Worm (Caenorhabditis elegans) whole organism, L2 larva: ENCODE data around the gene lurp-3.
A peak's percentile ranks its signal among the peaks of the same experiment; 100 is the strongest.

ENCODE experiments used
- C34F6.9 ChIP-seq: fragments of 150-350 bp; optimal IDR thresholded peaks from 2 replicates; lab custom pipeline; 2014; ENCODE audit warnings: missing biosample characterization, missing genetic modification characterization
- Y55F3AM.14 ChIP-seq: fragments of 200-800 bp; sonication (Bioruptor generic); optimal IDR thresholded peaks from 2 replicates; lab custom pipeline; 2018; ENCODE audit warnings: mild to moderate bottlenecking, missing genetic modification characterization, missing compliant biosample characterization
- ZK546.5 ChIP-seq: sonication (generic microtip); optimal IDR thresholded peaks from 2 replicates; lab custom pipeline; 2017; ENCODE audit warnings: missing biosample characterization, missing genetic modification characterization
- alr-1 ChIP-seq: fragments of 150-350 bp; optimal IDR thresholded peaks from 2 replicates; lab custom pipeline; 2014; ENCODE audit warnings: missing biosample characterization, missing genetic modification characterization
- aly-2 ChIP-seq: fragments of 150-350 bp; optimal IDR thresholded peaks from 2 replicates; lab custom pipeline; 2014; ENCODE audit warnings: missing biosample characterization, missing genetic modification characterization
- ama-1 ChIP-seq: fragments of 150-350 bp; optimal IDR thresholded peaks from 2 replicates; lab custom pipeline; 2018; ENCODE audit warnings: inconsistent platforms
- blmp-1 ChIP-seq: sonication (generic microtip); optimal IDR thresholded peaks from 2 replicates; lab custom pipeline; 2017; ENCODE audit warnings: missing genetic modification characterization, mild to moderate bottlenecking, missing compliant biosample characterization, antibody characterized with exemption, moderate library complexity; ENCODE audit not compliant: insufficient read depth
- ceh-16 ChIP-seq: fragments of 150-350 bp; optimal IDR thresholded peaks from 2 replicates; lab custom pipeline; 2014; ENCODE audit warnings: missing biosample characterization, missing genetic modification characterization
- dmd-4 ChIP-seq: sonication (generic microtip); optimal IDR thresholded peaks from 2 replicates; lab custom pipeline; 2017; ENCODE audit warnings: missing biosample characterization, missing genetic modification characterization
- egl-27 ChIP-seq: sonication (generic microtip); optimal IDR thresholded peaks from 3 replicates; lab custom pipeline; 2017; ENCODE audit warnings: missing biosample characterization, missing genetic modification reagents, missing genetic modification characterization
- elt-1 ChIP-seq: fragments of 150-350 bp; optimal IDR thresholded peaks from 2 replicates; lab custom pipeline; 2014; ENCODE audit warnings: missing biosample characterization, missing genetic modification characterization
- elt-3 ChIP-seq: sonication (generic microtip); optimal IDR thresholded peaks from 2 replicates; lab custom pipeline; 2017; ENCODE audit warnings: missing biosample characterization, missing genetic modification characterization
- fos-1 ChIP-seq: fragments of 150-350 bp; optimal IDR thresholded peaks from 2 replicates; lab custom pipeline; 2014; ENCODE audit warnings: missing biosample characterization, missing genetic modification characterization
- gmeb-1 ChIP-seq: fragments of 150-350 bp; optimal IDR thresholded peaks from 2 replicates; lab custom pipeline; 2014; ENCODE audit warnings: missing biosample characterization, missing genetic modification characterization
- lin-11 ChIP-seq: fragments of 150-350 bp; sonication (generic microtip); optimal IDR thresholded peaks from 2 replicates; lab custom pipeline; 2014; ENCODE audit warnings: missing biosample characterization, missing genetic modification characterization, inconsistent platforms, mixed read lengths
- lin-39 ChIP-seq: fragments of 150-350 bp; optimal IDR thresholded peaks from 2 replicates; lab custom pipeline; 2014; ENCODE audit warnings: missing biosample characterization, missing genetic modification reagents, missing genetic modification characterization
- lsy-2 ChIP-seq, 2 experiments: fragments of 150-350 bp in 1 of 2; sonication (generic microtip) in 1 of 2; optimal IDR thresholded peaks; 2 replicates each; lab custom pipeline; 2014 to 2017; ENCODE audit warnings: missing biosample characterization in 2 of 2, missing genetic modification characterization in 2 of 2
- mab-5 ChIP-seq: fragments of 150-350 bp; optimal IDR thresholded peaks from 2 replicates; lab custom pipeline; 2014; ENCODE audit warnings: missing biosample characterization, missing genetic modification characterization
- mbf-1 ChIP-seq: sonication (generic microtip); optimal IDR thresholded peaks from 2 replicates; lab custom pipeline; 2017; ENCODE audit warnings: missing biosample characterization, missing genetic modification characterization
- mdl-1 ChIP-seq, 2 experiments: fragments of 150-350 bp in 1 of 2; sonication (generic microtip) in 1 of 2; optimal IDR thresholded peaks; 2 replicates each; lab custom pipeline; 2017; ENCODE audit warnings: missing biosample characterization in 2 of 2, missing genetic modification characterization in 2 of 2
- nhr-10 ChIP-seq: sonication (generic microtip); optimal IDR thresholded peaks from 2 replicates; lab custom pipeline; 2017; ENCODE audit warnings: missing biosample characterization, missing genetic modification characterization
- nhr-12 ChIP-seq: fragments of 150-350 bp; optimal IDR thresholded peaks from 2 replicates; lab custom pipeline; 2014; ENCODE audit warnings: missing biosample characterization, missing genetic modification characterization
- nhr-129 ChIP-seq: fragments of 150-350 bp; optimal IDR thresholded peaks from 2 replicates; lab custom pipeline; 2014; ENCODE audit warnings: missing biosample characterization, missing genetic modification characterization
- nhr-21 ChIP-seq: fragments of 150-350 bp; optimal IDR thresholded peaks from 2 replicates; lab custom pipeline; 2014; ENCODE audit warnings: missing biosample characterization, missing genetic modification characterization
- nhr-23 ChIP-seq: fragments of 150-350 bp; optimal IDR thresholded peaks from 2 replicates; lab custom pipeline; 2014; ENCODE audit warnings: missing biosample characterization, missing genetic modification reagents, missing genetic modification characterization
- nhr-25 ChIP-seq: fragments of 150-350 bp; sonication (generic microtip); optimal IDR thresholded peaks from 3 replicates; lab custom pipeline; 2014; ENCODE audit warnings: missing biosample characterization, missing genetic modification characterization
- nhr-6 ChIP-seq: fragments of 150-350 bp; optimal IDR thresholded peaks from 2 replicates; lab custom pipeline; 2014; ENCODE audit warnings: missing biosample characterization, missing genetic modification characterization
- nhr-77 ChIP-seq: fragments of 150-350 bp; optimal IDR thresholded peaks from 2 replicates; lab custom pipeline; 2014; ENCODE audit warnings: missing biosample characterization, missing genetic modification characterization
- sem-4 ChIP-seq: fragments of 150-350 bp; optimal IDR thresholded peaks from 2 replicates; lab custom pipeline; 2014; ENCODE audit warnings: missing biosample characterization, missing genetic modification reagents, missing genetic modification characterization
- skn-1 ChIP-seq: sonication (generic microtip); optimal IDR thresholded peaks from 2 replicates; lab custom pipeline; 2017; ENCODE audit warnings: missing biosample characterization, missing genetic modification characterization
- sma-3 ChIP-seq: sonication (generic microtip); optimal IDR thresholded peaks from 2 replicates; lab custom pipeline; 2016; ENCODE audit warnings: missing genetic modification reagents, missing genetic modification characterization, missing compliant biosample characterization
- sma-9 ChIP-seq, 2 experiments: fragments of 150-350 bp in 1 of 2; sonication (generic microtip) in 1 of 2; optimal IDR thresholded peaks; 2 replicates each; lab custom pipeline; 2014 to 2016; ENCODE audit warnings: missing genetic modification characterization in 2 of 2, mild to moderate bottlenecking in 1 of 2, missing biosample characterization in 1 of 2, missing compliant biosample characterization in 1 of 2, missing genetic modification reagents in 1 of 2, moderate library complexity in 1 of 2
- unc-39 ChIP-seq: fragments of 150-350 bp; optimal IDR thresholded peaks from 2 replicates; lab custom pipeline; 2014; ENCODE audit warnings: missing biosample characterization, missing genetic modification characterization
- unc-62 ChIP-seq: fragments of 150-350 bp; optimal IDR thresholded peaks from 2 replicates; lab custom pipeline; 2014; ENCODE audit warnings: missing biosample characterization, missing genetic modification reagents, missing genetic modification characterization
- zag-1 ChIP-seq: fragments of 150-350 bp; optimal IDR thresholded peaks from 2 replicates; lab custom pipeline; 2014; ENCODE audit warnings: missing biosample characterization, missing genetic modification characterization

Gene lurp-3

ce11 chrV:13455448-13455847 lies at the start of gene lurp-3:
Gene lurp-3, plus strand, starts transcription at chrV:13455748.
- TF ChIP-seq ZK546.5 (tag; lab: Kevin White, UChicago) (no peak), ceh-16 (tag; lab: Kevin White, UChicago) (no peak), dmd-4 (tag; lab: Kevin White, UChicago) (no peak), aly-2 (tag; lab: Kevin White, UChicago) (no peak)

ce11 chrV:13406032-13406431 lies 49.5 kb upstream of the lurp-3 start, which contains the start of gene cutl-1:
Gene cutl-1, minus strand, starts transcription at chrV:13406114.
- TF ChIP-seq sma-9 (GFP tag; optimal IDR thresholded peaks at IDR 0.05; lab: Kevin White, UChicago): no peak
- TF ChIP-seq sma-9 (tag; optimal IDR thresholded peaks at IDR 0.05; lab: Kevin White, UChicago): no peak
- no peak for TF ChIP-seq fos-1 (tag; lab: Kevin White, UChicago)
- no peak for TF ChIP-seq nhr-12 (tag; lab: Kevin White, UChicago)
- no peak for TF ChIP-seq nhr-23 (tag; lab: Kevin White, UChicago)
- TF ChIP-seq lin-11: no peak
- peak in 1 of 2 experiments; percentile 32 for TF ChIP-seq lsy-2 (tag; optimal IDR thresholded peaks at IDR 0.05; lab: Kevin White, UChicago)

ce11 chrV:13406511-13406910 lies 49.0 kb upstream of the lurp-3 start, which contains the start of gene F53F1.2:
Gene F53F1.2, plus strand, starts transcription at chrV:13406816.
- TF ChIP-seq blmp-1 (tag; lab: Kevin White, UChicago) (peak; percentile 80), Y55F3AM.14 (GFP tag; lab: Kevin White, UChicago) (no peak)

ce11 chrV:13407913-13408312 lies 47.6 kb upstream of the lurp-3 start, which contains the start of gene F53F1.3:
Gene F53F1.3, plus strand, starts transcription at chrV:13408242.
- TF ChIP-seq fos-1 (tag; lab: Kevin White, UChicago) (peak; percentile 67), nhr-129 (tag; lab: Kevin White, UChicago) (no peak)

ce11 chrV:13408440-13408839 lies 47.1 kb upstream of the lurp-3 start:
- TF ChIP-seq nhr-12 (tag; lab: Kevin White, UChicago): no peak
- TF ChIP-seq lin-39 (tag; lab: Kevin White, UChicago): no peak
- TF ChIP-seq egl-27 (tag; lab: Kevin White, UChicago): no peak
- TF ChIP-seq mbf-1 (tag; lab: Kevin White, UChicago): no peak
- no peak for TF ChIP-seq elt-3 (tag; lab: Kevin White, UChicago)
- no peak for TF ChIP-seq sem-4 (tag; lab: Kevin White, UChicago)
- TF ChIP-seq ama-1: no peak
- TF ChIP-seq alr-1 (tag; lab: Kevin White, UChicago): no peak
- TF ChIP-seq nhr-25 (tag; lab: Kevin White, UChicago): no peak
- no peak for TF ChIP-seq unc-62 (GFP tag; lab: Kevin White, UChicago)
- TF ChIP-seq elt-1 (tag; lab: Kevin White, UChicago): no peak
- TF ChIP-seq unc-39 (tag; lab: Kevin White, UChicago): no peak

ce11 chrV:13409089-13409488 lies 46.5 kb upstream of the lurp-3 start:
- peak; percentile 34 for TF ChIP-seq sma-9 (GFP tag; optimal IDR thresholded peaks at IDR 0.05; lab: Kevin White, UChicago)
- TF ChIP-seq sma-9 (tag; optimal IDR thresholded peaks at IDR 0.05; lab: Kevin White, UChicago): no peak
- no peak for TF ChIP-seq fos-1 (tag; lab: Kevin White, UChicago)
- no peak for TF ChIP-seq zag-1 (tag; lab: Kevin White, UChicago)
- no peak for TF ChIP-seq sem-4 (tag; lab: Kevin White, UChicago)
- TF ChIP-seq ZK546.5 (tag; lab: Kevin White, UChicago): no peak
- peak; percentile 36 for TF ChIP-seq nhr-25 (tag; lab: Kevin White, UChicago)
- TF ChIP-seq lsy-2 (tag; optimal IDR thresholded peaks at IDR 0.05; lab: Kevin White, UChicago): peak in 1 of 2 experiments; percentile 50
- no peak for TF ChIP-seq nhr-21 (tag; lab: Kevin White, UChicago)
- TF ChIP-seq Y55F3AM.14 (GFP tag; lab: Kevin White, UChicago): no peak
- peak; percentile 9 for TF ChIP-seq C34F6.9
- TF ChIP-seq mbf-1 (tag; lab: Kevin White, UChicago): no peak
- TF ChIP-seq aly-2 (tag; lab: Kevin White, UChicago): no peak
- no peak for TF ChIP-seq nhr-23 (tag; lab: Kevin White, UChicago)
- peak; percentile 36 for TF ChIP-seq sma-3 (GFP tag; lab: Kevin White, UChicago)
- no peak for TF ChIP-seq nhr-10
- no peak for TF ChIP-seq mab-5
- peak; percentile 82 for TF ChIP-seq gmeb-1 (tag; lab: Kevin White, UChicago)
- no peak for TF ChIP-seq nhr-77 (tag; lab: Kevin White, UChicago)
- TF ChIP-seq skn-1 (tag; lab: Kevin White, UChicago): no peak
- no peak for TF ChIP-seq nhr-6
- no peak for TF ChIP-seq mdl-1 (tag; optimal IDR thresholded peaks at IDR 0.05; lab: Kevin White, UChicago)
